Worm (Caenorhabditis elegans) whole organism, late embryonic: Measurements from ENCODE around the gene C18B2.3.

Source experiments
- C08G9.2 ChIP-seq: sonication (generic microtip); optimal IDR thresholded peaks from 2 replicates; lab custom pipeline; 2016; ENCODE audit warnings: mild to moderate bottlenecking, missing genetic modification characterization, moderate library complexity, missing compliant biosample characterization
- C38D4.7 ChIP-seq: fragments of 200-800 bp; sonication (Bioruptor generic); optimal IDR thresholded peaks from 2 replicates; lab custom pipeline; 2018; ENCODE audit warnings: mild to moderate bottlenecking, missing genetic modification characterization, moderate library complexity, missing compliant biosample characterization
- F13H6.1 ChIP-seq: sonication (generic microtip); optimal IDR thresholded peaks from 2 replicates; lab custom pipeline; 2016; ENCODE audit warnings: missing genetic modification characterization, missing compliant biosample characterization
- K02D7.2 ChIP-seq: sonication (generic microtip); optimal IDR thresholded peaks from 2 replicates; lab custom pipeline; 2017; ENCODE audit warnings: mild to moderate bottlenecking, missing genetic modification characterization, missing compliant biosample characterization
- K09A11.1 ChIP-seq: sonication (generic microtip); optimal IDR thresholded peaks from 2 replicates; lab custom pipeline; 2017; ENCODE audit warnings: antibody characterized with exemption, mild to moderate bottlenecking, missing genetic modification characterization, missing compliant biosample characterization; ENCODE audit not compliant: insufficient read depth
- T23F11.4 ChIP-seq: fragments of 200-800 bp; sonication (Bioruptor generic); optimal IDR thresholded peaks from 2 replicates; lab custom pipeline; 2018; ENCODE audit warnings: mild to moderate bottlenecking, missing genetic modification characterization, missing compliant biosample characterization
- ahr-1 ChIP-seq: sonication (generic microtip); optimal IDR thresholded peaks from 2 replicates; lab custom pipeline; 2016; ENCODE audit warnings: missing genetic modification characterization, missing compliant biosample characterization
- ama-1 ChIP-seq: fragments of 150-350 bp; optimal IDR thresholded peaks from 2 replicates; lab custom pipeline; 2014
- ceh-14 ChIP-seq: sonication (generic microtip); optimal IDR thresholded peaks from 2 replicates; lab custom pipeline; 2016; ENCODE audit warnings: missing genotype, missing genetic modification characterization, missing compliant biosample characterization
- ceh-18 ChIP-seq: sonication (generic microtip); optimal IDR thresholded peaks from 2 replicates; lab custom pipeline; 2016; ENCODE audit warnings: missing genetic modification characterization, missing compliant biosample characterization
- ceh-19 ChIP-seq: fragments of 200-800 bp; sonication (Bioruptor generic); optimal IDR thresholded peaks from 2 replicates; lab custom pipeline; 2018; ENCODE audit warnings: mild to moderate bottlenecking, missing genetic modification characterization, missing compliant biosample characterization
- ceh-2 ChIP-seq: sonication (generic microtip); optimal IDR thresholded peaks from 2 replicates; lab custom pipeline; 2016; ENCODE audit warnings: missing genotype, missing genetic modification characterization, missing compliant biosample characterization
- ceh-24 ChIP-seq: sonication (generic microtip); optimal IDR thresholded peaks from 2 replicates; lab custom pipeline; 2016; ENCODE audit warnings: mild to moderate bottlenecking, missing genetic modification characterization, missing compliant biosample characterization
- ceh-30 ChIP-seq: fragments of 150-350 bp; optimal IDR thresholded peaks from 2 replicates; lab custom pipeline; 2014; ENCODE audit warnings: missing biosample characterization, missing genetic modification characterization
- ceh-31 ChIP-seq: sonication (generic microtip); optimal IDR thresholded peaks from 2 replicates; lab custom pipeline; 2016; ENCODE audit warnings: missing genetic modification characterization, missing compliant biosample characterization
- ceh-34 ChIP-seq: sonication (generic microtip); optimal IDR thresholded peaks from 2 replicates; lab custom pipeline; 2016; ENCODE audit warnings: mild to moderate bottlenecking, missing genetic modification characterization, missing compliant biosample characterization
- ceh-45 ChIP-seq: fragments of 200-800 bp; sonication (Bioruptor generic); IDR thresholded peaks from 2 replicates; pipeline ENCODE4 v1.3.6; 2022; ENCODE audit warnings: missing genetic modification reagents, missing genetic modification characterization, missing compliant biosample characterization
- ceh-9 ChIP-seq: sonication (generic microtip); optimal IDR thresholded peaks from 2 replicates; lab custom pipeline; 2016; ENCODE audit warnings: mild to moderate bottlenecking, missing genetic modification characterization, inconsistent platforms, missing compliant biosample characterization
- che-1 ChIP-seq: sonication (generic microtip); optimal IDR thresholded peaks from 2 replicates; lab custom pipeline; 2016; ENCODE audit warnings: mild to moderate bottlenecking, missing genetic modification characterization, missing compliant biosample characterization
- dve-1 ChIP-seq: sonication (generic microtip); optimal IDR thresholded peaks from 2 replicates; lab custom pipeline; 2017; ENCODE audit warnings: antibody characterized with exemption, mild to moderate bottlenecking, missing genetic modification characterization, missing compliant biosample characterization
- elt-2 ChIP-seq: sonication (generic microtip); optimal IDR thresholded peaks from 2 replicates; lab custom pipeline; 2016; ENCODE audit warnings: missing genetic modification reagents, missing genetic modification characterization, missing compliant biosample characterization
- elt-4 ChIP-seq: sonication (generic microtip); optimal IDR thresholded peaks from 2 replicates; lab custom pipeline; 2016; ENCODE audit warnings: missing genetic modification characterization, missing compliant biosample characterization
- ets-4 ChIP-seq: sonication (generic microtip); optimal IDR thresholded peaks from 2 replicates; lab custom pipeline; 2016; ENCODE audit warnings: missing genetic modification characterization, missing compliant biosample characterization
- fkh-10 ChIP-seq: fragments of 150-350 bp; optimal IDR thresholded peaks from 2 replicates; lab custom pipeline; 2014; ENCODE audit warnings: missing biosample characterization, missing genetic modification reagents, missing genetic modification characterization
- gmeb-2 ChIP-seq: sonication (generic microtip); optimal IDR thresholded peaks from 2 replicates; lab custom pipeline; 2016; ENCODE audit warnings: missing genetic modification characterization, inconsistent platforms, missing compliant biosample characterization
- hlh-13 ChIP-seq: fragments of 200-800 bp; sonication (Bioruptor generic); optimal IDR thresholded peaks from 2 replicates; lab custom pipeline; 2018; ENCODE audit warnings: mild to moderate bottlenecking, missing genetic modification characterization, missing compliant biosample characterization
- hlh-15 ChIP-seq: sonication (generic microtip); optimal IDR thresholded peaks from 2 replicates; lab custom pipeline; 2016; ENCODE audit warnings: missing genetic modification characterization, missing compliant biosample characterization
- hlh-30 ChIP-seq: sonication (generic microtip); optimal IDR thresholded peaks from 2 replicates; lab custom pipeline; 2017; ENCODE audit warnings: antibody characterized with exemption, missing genetic modification characterization, missing compliant biosample characterization; ENCODE audit not compliant: insufficient read depth
- hlh-8 ChIP-seq: sonication (generic microtip); optimal IDR thresholded peaks from 2 replicates; lab custom pipeline; 2016; ENCODE audit warnings: missing genotype, missing genetic modification characterization, missing compliant biosample characterization
- lin-11 ChIP-seq: fragments of 200-800 bp; sonication (Bioruptor generic); optimal IDR thresholded peaks from 2 replicates; lab custom pipeline; 2018; ENCODE audit warnings: mild to moderate bottlenecking, missing genetic modification characterization, missing compliant biosample characterization
- madf-2 ChIP-seq: sonication (generic microtip); optimal IDR thresholded peaks from 2 replicates; lab custom pipeline; 2017; ENCODE audit warnings: missing genetic modification characterization, missing compliant biosample characterization
- mec-3 ChIP-seq: sonication (generic microtip); optimal IDR thresholded peaks from 2 replicates; lab custom pipeline; 2016; ENCODE audit warnings: borderline replicate concordance, missing genetic modification characterization, missing compliant biosample characterization
- nfya-1 ChIP-seq: sonication (generic microtip); optimal IDR thresholded peaks from 2 replicates; lab custom pipeline; 2017; ENCODE audit warnings: missing genetic modification characterization, mild to moderate bottlenecking, missing compliant biosample characterization, antibody characterized with exemption, moderate library complexity
- odd-2 ChIP-seq: sonication (generic microtip); optimal IDR thresholded peaks from 2 replicates; lab custom pipeline; 2017; ENCODE audit warnings: antibody characterized with exemption, mild to moderate bottlenecking, missing genetic modification characterization, missing compliant biosample characterization
- pat-9 ChIP-seq: fragments of 200-800 bp; sonication (Bioruptor generic); optimal IDR thresholded peaks from 2 replicates; lab custom pipeline; 2018; ENCODE audit warnings: mild to moderate bottlenecking, missing genetic modification characterization, moderate library complexity, missing compliant biosample characterization
- pax-1 ChIP-seq: fragments of 150-350 bp; optimal IDR thresholded peaks from 2 replicates; lab custom pipeline; 2014; ENCODE audit warnings: missing biosample characterization, missing genetic modification characterization
- pha-2 ChIP-seq: sonication (generic microtip); optimal IDR thresholded peaks from 2 replicates; lab custom pipeline; 2017; ENCODE audit warnings: mild to moderate bottlenecking, missing genetic modification characterization, missing compliant biosample characterization
- pqm-1 ChIP-seq: sonication (generic microtip); optimal IDR thresholded peaks from 2 replicates; lab custom pipeline; 2016; ENCODE audit warnings: missing genetic modification characterization, missing compliant biosample characterization
- pros-1 ChIP-seq: fragments of 150-350 bp; optimal IDR thresholded peaks from 2 replicates; lab custom pipeline; 2014; ENCODE audit warnings: missing biosample characterization, missing genetic modification reagents, missing genetic modification characterization
- ref-2 ChIP-seq: sonication (generic microtip); optimal IDR thresholded peaks from 2 replicates; lab custom pipeline; 2016; ENCODE audit warnings: missing genetic modification characterization, missing compliant biosample characterization
- sdc-2 ChIP-seq: sonication (generic microtip); optimal IDR thresholded peaks from 2 replicates; lab custom pipeline; 2016; ENCODE audit warnings: missing genotype, missing genetic modification characterization, missing compliant biosample characterization
- sox-4 ChIP-seq: sonication (generic microtip); optimal IDR thresholded peaks from 2 replicates; lab custom pipeline; 2017; ENCODE audit warnings: mild to moderate bottlenecking, missing genetic modification characterization, inconsistent platforms, missing compliant biosample characterization
- syd-9 ChIP-seq: sonication (generic microtip); optimal IDR thresholded peaks from 2 replicates; lab custom pipeline; 2016; ENCODE audit warnings: mild to moderate bottlenecking, missing genetic modification characterization, moderate library complexity, missing compliant biosample characterization
- tbx-2 ChIP-seq: sonication (generic microtip); optimal IDR thresholded peaks from 2 replicates; lab custom pipeline; 2016; ENCODE audit warnings: missing genetic modification characterization, missing compliant biosample characterization
- tbx-7 ChIP-seq: sonication (generic microtip); optimal IDR thresholded peaks from 2 replicates; lab custom pipeline; 2016; ENCODE audit warnings: missing genotype, missing genetic modification characterization, missing compliant biosample characterization
- ttx-3 ChIP-seq: sonication (generic microtip); optimal IDR thresholded peaks from 2 replicates; lab custom pipeline; 2016; ENCODE audit warnings: missing genetic modification reagents, missing genetic modification characterization, missing compliant biosample characterization
- unc-42 ChIP-seq: sonication (generic microtip); optimal IDR thresholded peaks from 2 replicates; lab custom pipeline; 2016; ENCODE audit warnings: missing genotype, missing genetic modification characterization, missing compliant biosample characterization
- unc-55 ChIP-seq: sonication (generic microtip); optimal IDR thresholded peaks from 2 replicates; lab custom pipeline; 2017; ENCODE audit warnings: missing biosample characterization, missing genetic modification reagents, missing genetic modification characterization
- unc-86 ChIP-seq: sonication (generic microtip); optimal IDR thresholded peaks from 2 replicates; lab custom pipeline; 2016; ENCODE audit warnings: missing genetic modification characterization, missing compliant biosample characterization
- zip-5 ChIP-seq: sonication (generic microtip); optimal IDR thresholded peaks from 2 replicates; lab custom pipeline; 2016; ENCODE audit warnings: missing genetic modification characterization, missing compliant biosample characterization
- ztf-16 ChIP-seq: sonication (generic microtip); optimal IDR thresholded peaks from 2 replicates; lab custom pipeline; 2017; ENCODE audit warnings: missing genetic modification characterization, missing compliant biosample characterization

Gene C18B2.3

ce11 chrX:3602622-3603021 is 991 bp downstream of the C18B2.3 start:
- TF ChIP-seq ceh-9 (no peak), ceh-34 (tag; lab: Kevin White, UChicago) (no peak), unc-86 (no peak), pax-1 (no peak), hlh-30 (tag; lab: Kevin White, UChicago) (no peak), hlh-15 (no peak), ahr-1 (no peak), ceh-45 (GFP tag; lab: Robert Waterston, UW) (no peak)

DNA sequence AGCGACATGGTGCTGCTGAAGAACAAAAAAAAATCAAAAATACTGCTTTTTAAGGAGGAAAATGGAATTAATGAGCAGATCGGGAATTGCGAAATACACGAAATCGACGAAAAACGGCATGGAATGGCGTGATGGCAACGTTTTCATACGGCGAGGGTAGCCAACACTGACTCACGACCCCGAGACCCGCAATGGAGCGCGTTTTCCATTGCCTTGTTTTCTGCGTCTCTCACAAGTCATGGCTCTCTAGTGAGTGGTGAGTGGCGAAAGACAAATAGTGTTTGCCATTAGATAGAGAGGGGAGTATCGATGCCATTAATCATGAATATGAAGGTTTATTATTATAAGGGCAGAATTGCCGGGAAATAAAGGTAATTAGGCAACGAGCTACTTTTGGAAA is 4.1 kb downstream of the C18B2.3 start, which contains the start of gene C18B2.4:
Gene C18B2.4, minus strand, starts transcription at position 15 of the 400 bp plus-strand sequence.
- no peak for TF ChIP-seq elt-4
- no peak for TF ChIP-seq unc-86
- peak; percentile 18 for TF ChIP-seq dve-1
- peak; percentile 32 for TF ChIP-seq ceh-2 (tag; lab: Kevin White, UChicago)
- no peak for TF ChIP-seq pros-1 (tag; lab: Kevin White, UChicago)
- TF ChIP-seq pat-9 (tag; lab: Kevin White, UChicago) = no peak
- TF ChIP-seq sox-4 (tag; lab: Kevin White, UChicago) = no peak
- no peak for TF ChIP-seq pha-2 (tag; lab: Kevin White, UChicago)
- TF ChIP-seq unc-55 (GFP tag; lab: Kevin White, UChicago) = peak; percentile 96
- no peak for TF ChIP-seq ets-4 (tag; lab: Kevin White, UChicago)
- TF ChIP-seq ref-2 (tag; lab: Kevin White, UChicago) = no peak
- TF ChIP-seq ceh-34 (tag; lab: Kevin White, UChicago) = peak; percentile 42
- no peak for TF ChIP-seq ceh-19 (GFP tag; lab: Kevin White, UChicago)
- TF ChIP-seq hlh-13 (GFP tag; lab: Kevin White, UChicago) = no peak
- TF ChIP-seq F13H6.1 (tag; lab: Kevin White, UChicago) = no peak
- TF ChIP-seq sdc-2 (tag; lab: Kevin White, UChicago) = peak; percentile 54
- peak; percentile 51 for TF ChIP-seq ceh-14 (tag; lab: Kevin White, UChicago)
- TF ChIP-seq ttx-3 = no peak
- TF ChIP-seq ceh-30 (tag; lab: Kevin White, UChicago) = no peak
- no peak for TF ChIP-seq fkh-10 (GFP tag; lab: Kevin White, UChicago)
- no peak for TF ChIP-seq T23F11.4
- TF ChIP-seq ama-1 = no peak
- TF ChIP-seq hlh-30 (tag; lab: Kevin White, UChicago) = peak; percentile 89
- no peak for TF ChIP-seq K02D7.2 (tag; lab: Kevin White, UChicago)
- no peak for TF ChIP-seq hlh-8 (tag; lab: Kevin White, UChicago)
- no peak for TF ChIP-seq zip-5 (tag; lab: Kevin White, UChicago)
- peak; percentile 75 for TF ChIP-seq unc-42 (tag; lab: Kevin White, UChicago)
- TF ChIP-seq gmeb-2 = no peak
- no peak for TF ChIP-seq lin-11 (tag; lab: Kevin White, UChicago)
- TF ChIP-seq syd-9 (tag; lab: Kevin White, UChicago) = no peak
- TF ChIP-seq ceh-31 = peak; percentile 74
- no peak for TF ChIP-seq ahr-1
- TF ChIP-seq che-1 (tag; lab: Kevin White, UChicago) = no peak
- TF ChIP-seq pqm-1 = no peak
- TF ChIP-seq madf-2 (tag; lab: Kevin White, UChicago) = no peak
- TF ChIP-seq tbx-7 (tag; lab: Kevin White, UChicago) = no peak
- peak; percentile 72 for TF ChIP-seq nfya-1 (tag; lab: Kevin White, UChicago)
- TF ChIP-seq odd-2 (tag; lab: Kevin White, UChicago) = no peak
- no peak for TF ChIP-seq K09A11.1
- no peak for TF ChIP-seq ceh-24
- peak; percentile 34 for TF ChIP-seq elt-2 (tag; lab: Kevin White, UChicago)
- no peak for TF ChIP-seq C38D4.7 (GFP tag; lab: Kevin White, UChicago)
- TF ChIP-seq C08G9.2 (tag; lab: Kevin White, UChicago) = peak; percentile 25
- TF ChIP-seq tbx-2 (tag; lab: Kevin White, UChicago) = peak; percentile 64
- TF ChIP-seq mec-3 (tag; lab: Kevin White, UChicago) = no peak
- TF ChIP-seq ceh-18 (tag; lab: Kevin White, UChicago) = no peak
- no peak for TF ChIP-seq ztf-16
